Worm (Caenorhabditis elegans) whole organism, L4 larva: ENCODE results near the gene skpo-3.

Experiments used
- D1046.2 ChIP-seq: fragments of 200-800 bp; sonication (Bioruptor generic); IDR thresholded peaks from 2 replicates; pipeline ENCODE4 v1.3.6; 2022; ENCODE audit warnings: missing genetic modification characterization, missing compliant biosample characterization
- F26F4.8 ChIP-seq: fragments of 200-800 bp; sonication (Bioruptor generic); conservative IDR thresholded peaks from 2 replicates; pipeline ENCODE4 v1.3.6; 2022; ENCODE audit warnings: missing genetic modification characterization, missing compliant biosample characterization
- F44E2.7 ChIP-seq: fragments of 200-800 bp; sonication (Bioruptor generic); IDR thresholded peaks from 2 replicates; pipeline ENCODE4 v2.1.2; 2022; ENCODE audit warnings: missing genetic modification characterization, missing compliant biosample characterization
- T26A8.4 ChIP-seq: fragments of 200-800 bp; sonication (Bioruptor generic); IDR thresholded peaks from 2 replicates; pipeline ENCODE4 v1.3.6; 2022; ENCODE audit warnings: missing genetic modification characterization, missing compliant biosample characterization
- aha-1 ChIP-seq: fragments of 150-350 bp; peaks from one replicate; lab custom pipeline; 2014; ENCODE audit warnings: missing biosample characterization, missing genetic modification characterization
- aly-2 ChIP-seq: sonication (generic microtip); optimal IDR thresholded peaks from 2 replicates; lab custom pipeline; 2018; ENCODE audit warnings: missing biosample characterization, missing genetic modification characterization
- ceh-20 ChIP-seq: fragments of 200-800 bp; sonication (Bioruptor generic); IDR thresholded peaks from 2 replicates; pipeline ENCODE4 v1.3.6; 2022; ENCODE audit warnings: missing genetic modification reagents, missing genetic modification characterization, missing compliant biosample characterization
- ceh-28 ChIP-seq: fragments of 150-350 bp; optimal IDR thresholded peaks from 2 replicates; lab custom pipeline; 2014; ENCODE audit warnings: missing biosample characterization, missing genetic modification reagents, missing genetic modification characterization
- daf-16 ChIP-seq, 3 experiments: sonication (generic microtip); optimal IDR thresholded peaks; 2 replicates each; lab custom pipeline; 2016 to 2017; ENCODE audit warnings: missing genetic modification characterization in 3 of 3, missing genetic modification reagents in 3 of 3, mild to moderate bottlenecking in 2 of 3, missing compliant biosample characterization in 2 of 3, missing biosample characterization in 1 of 3, moderate library complexity in 1 of 3
- dmd-6 ChIP-seq: fragments of 200-800 bp; sonication (Bioruptor generic); IDR thresholded peaks from 2 replicates; pipeline ENCODE4 v1.3.6; 2022; ENCODE audit warnings: missing genetic modification reagents, missing genetic modification characterization, missing compliant biosample characterization
- dmd-9 ChIP-seq: fragments of 200-800 bp; sonication (Bioruptor generic); IDR thresholded peaks from 2 replicates; pipeline ENCODE4 v1.3.6; 2022; ENCODE audit warnings: missing genetic modification reagents, missing genetic modification characterization, missing compliant biosample characterization
- dve-1 ChIP-seq: sonication (generic microtip); optimal IDR thresholded peaks from 2 replicates; lab custom pipeline; 2017; ENCODE audit warnings: antibody characterized with exemption, mild to moderate bottlenecking, missing genetic modification characterization, missing compliant biosample characterization; ENCODE audit not compliant: insufficient read depth
- egl-27 ChIP-seq: sonication (generic microtip); optimal IDR thresholded peaks from 3 replicates; lab custom pipeline; 2017; ENCODE audit warnings: missing biosample characterization, missing genetic modification reagents, missing genetic modification characterization
- hlh-11 ChIP-seq: fragments of 200-800 bp; sonication (Bioruptor generic); optimal IDR thresholded peaks from 2 replicates; lab custom pipeline; 2018; ENCODE audit warnings: mild to moderate bottlenecking, missing genetic modification characterization, missing compliant biosample characterization
- hlh-30 ChIP-seq: sonication (generic microtip); optimal IDR thresholded peaks from 2 replicates; lab custom pipeline; 2017; ENCODE audit warnings: antibody characterized with exemption, mild to moderate bottlenecking, missing genetic modification characterization, missing compliant biosample characterization; ENCODE audit not compliant: insufficient read depth
- lin-1 ChIP-seq: fragments of 200-800 bp; sonication (Bioruptor generic); IDR thresholded peaks from 2 replicates; pipeline ENCODE4 v1.3.6; 2022; ENCODE audit warnings: missing genetic modification reagents, missing genetic modification characterization, missing compliant biosample characterization
- lir-3 ChIP-seq: sonication (generic microtip); optimal IDR thresholded peaks from 2 replicates; lab custom pipeline; 2016; ENCODE audit warnings: mild to moderate bottlenecking, missing genetic modification characterization, missing compliant biosample characterization
- madf-5 ChIP-seq, 2 experiments: fragments of 200-800 bp; sonication (Bioruptor generic); IDR thresholded peaks; 2 replicates each; pipeline ENCODE4 v1.3.6; 2022; ENCODE audit warnings: missing compliant biosample characterization in 2 of 2, missing genetic modification characterization in 2 of 2
- mdl-1 ChIP-seq, 2 experiments: fragments of 150-350 bp in 1 of 2; sonication (generic microtip) in 1 of 2; optimal IDR thresholded peaks; 2 replicates each; lab custom pipeline; 2014 to 2017; ENCODE audit warnings: missing biosample characterization in 2 of 2, missing genetic modification characterization in 2 of 2
- mdt-29 ChIP-seq: fragments of 200-800 bp; sonication (Bioruptor generic); IDR thresholded peaks from 2 replicates; pipeline ENCODE4 v1.3.6; 2022; ENCODE audit warnings: missing genetic modification reagents, missing genetic modification characterization, missing compliant biosample characterization
- mes-2 ChIP-seq: sonication (generic microtip); optimal IDR thresholded peaks from 2 replicates; lab custom pipeline; 2016; ENCODE audit warnings: missing genotype, mild to moderate bottlenecking, missing genetic modification characterization, missing compliant biosample characterization; ENCODE audit not compliant: poor library complexity, severe bottlenecking
- mxl-2 ChIP-seq: fragments of 200-800 bp; sonication (Bioruptor generic); conservative IDR thresholded peaks from 2 replicates; pipeline ENCODE4 v1.3.6; 2022; ENCODE audit warnings: missing genetic modification reagents, missing genetic modification characterization, missing compliant biosample characterization
- mxl-3 ChIP-seq: fragments of 200-800 bp; sonication (Bioruptor generic); optimal IDR thresholded peaks from 2 replicates; lab custom pipeline; 2018; ENCODE audit warnings: mild to moderate bottlenecking, missing genetic modification characterization, missing compliant biosample characterization
- nhr-10 ChIP-seq: fragments of 150-350 bp; optimal IDR thresholded peaks from 2 replicates; lab custom pipeline; 2014; ENCODE audit warnings: missing biosample characterization, missing genetic modification characterization
- nhr-237 ChIP-seq: sonication (generic microtip); optimal IDR thresholded peaks from 2 replicates; lab custom pipeline; 2017; ENCODE audit warnings: missing biosample characterization, missing genetic modification characterization
- nhr-25 ChIP-seq: sonication (generic microtip); optimal IDR thresholded peaks from 2 replicates; lab custom pipeline; 2017; ENCODE audit warnings: missing genetic modification characterization, mild to moderate bottlenecking, missing compliant biosample characterization, antibody characterized with exemption, moderate library complexity, borderline replicate concordance; ENCODE audit not compliant: insufficient read depth
- nhr-28 ChIP-seq: fragments of 150-350 bp; optimal IDR thresholded peaks from 2 replicates; lab custom pipeline; 2014; ENCODE audit warnings: missing biosample characterization, missing genetic modification characterization
- nhr-48 ChIP-seq: sonication (generic microtip); optimal IDR thresholded peaks from 2 replicates; lab custom pipeline; 2016; ENCODE audit warnings: mild to moderate bottlenecking, missing genetic modification characterization, missing compliant biosample characterization
- nhr-77 ChIP-seq: fragments of 150-350 bp; optimal IDR thresholded peaks from 2 replicates; lab custom pipeline; 2014; ENCODE audit warnings: missing biosample characterization, missing genetic modification characterization
- pha-4 ChIP-seq, 2 experiments: fragments of 150-350 bp in 1 of 2; fragments of 200-800 bp in 1 of 2; sonication (Bioruptor generic) in 1 of 2; IDR thresholded peaks in 1 of 2; optimal IDR thresholded peaks in 1 of 2; 2 replicates each; pipeline versions ENCODE4 v1.3.6 to Lab custom; 2014 to 2022; ENCODE audit warnings: missing genetic modification characterization in 2 of 2, missing genetic modification reagents in 2 of 2, missing biosample characterization in 1 of 2, missing compliant biosample characterization in 1 of 2
- php-3 ChIP-seq: fragments of 200-800 bp; sonication (Bioruptor generic); IDR thresholded peaks from 2 replicates; pipeline ENCODE4 v1.3.6; 2022; ENCODE audit warnings: missing genetic modification reagents, missing genetic modification characterization, missing compliant biosample characterization
- pqm-1 ChIP-seq: sonication (generic microtip); optimal IDR thresholded peaks from 2 replicates; lab custom pipeline; 2017; ENCODE audit warnings: missing biosample characterization, missing genetic modification characterization
- rbr-2 ChIP-seq: sonication (generic microtip); optimal IDR thresholded peaks from 2 replicates; lab custom pipeline; 2016; ENCODE audit warnings: missing genotype, missing genetic modification characterization, missing compliant biosample characterization
- skn-1 ChIP-seq: fragments of 150-350 bp; optimal IDR thresholded peaks from 2 replicates; lab custom pipeline; 2014; ENCODE audit warnings: missing biosample characterization, missing genetic modification characterization
- snpc-4 ChIP-seq: fragments of 150-350 bp; optimal IDR thresholded peaks from 2 replicates; lab custom pipeline; 2014; ENCODE audit warnings: missing biosample characterization, missing genetic modification characterization
- spr-3 ChIP-seq: fragments of 200-800 bp; sonication (Bioruptor generic); optimal IDR thresholded peaks from 2 replicates; lab custom pipeline; 2018; ENCODE audit warnings: mild to moderate bottlenecking, missing genetic modification characterization, missing compliant biosample characterization
- tra-1 ChIP-seq: fragments of 200-800 bp; sonication (Bioruptor generic); IDR thresholded peaks from 2 replicates; pipeline ENCODE4 v1.3.6; 2022; ENCODE audit warnings: missing genetic modification reagents, missing genetic modification characterization, missing compliant biosample characterization
- unc-62 ChIP-seq, 3 experiments: fragments of 150-350 bp in 1 of 3; sonication (generic microtip); optimal IDR thresholded peaks in 2 of 3; peaks in 1 of 3; 1 replicate in 1 of 3; 2 replicates in 2 of 3; lab custom pipeline; 2014 to 2017; ENCODE audit warnings: missing biosample characterization in 3 of 3, missing genetic modification characterization in 3 of 3, missing genetic modification reagents in 3 of 3, missing genotype in 1 of 3
- vab-7 ChIP-seq: fragments of 200-800 bp; sonication (Bioruptor generic); IDR thresholded peaks from 2 replicates; pipeline ENCODE4 v1.3.6; 2022; ENCODE audit warnings: missing genetic modification reagents, missing genetic modification characterization, missing compliant biosample characterization
- zip-2 ChIP-seq: fragments of 150-350 bp; optimal IDR thresholded peaks from 2 replicates; lab custom pipeline; 2014; ENCODE audit warnings: missing biosample characterization, missing genetic modification characterization
- ztf-11 ChIP-seq: fragments of 150-350 bp; optimal IDR thresholded peaks from 2 replicates; lab custom pipeline; 2014; ENCODE audit warnings: missing biosample characterization, missing genetic modification characterization

skpo-3 gene

DNA sequence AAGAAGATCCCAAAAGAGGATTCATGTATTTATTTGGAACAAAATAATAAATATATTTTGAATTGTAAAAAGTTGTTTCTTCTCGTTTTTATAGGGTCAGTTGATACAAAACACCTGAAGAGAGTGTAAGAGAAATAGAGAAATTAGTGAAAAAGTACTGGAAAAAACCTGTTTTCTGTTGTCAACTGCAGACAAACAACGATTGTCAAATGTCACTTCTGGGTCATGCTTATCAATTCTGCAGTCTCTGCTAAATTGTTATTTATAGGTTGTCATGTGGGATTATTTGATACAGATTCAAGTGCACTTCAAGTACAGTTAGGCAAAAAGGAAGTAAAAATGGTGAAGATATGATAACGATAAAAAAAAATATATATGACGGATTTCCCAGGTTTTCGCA is 26.8 kb downstream of the skpo-3 start:
- peak in 1 of 2 experiments; percentile 44 for TF ChIP-seq unc-62 (GFP tag; optimal IDR thresholded peaks at IDR 0.05 in 1 of 2; lab: Kevin White, UChicago)
- no peak for TF ChIP-seq unc-62 (tag; optimal IDR thresholded peaks at IDR 0.05; lab: Kevin White, UChicago)
- no peak for TF ChIP-seq F44E2.7 (GFP tag; lab: Robert Waterston, UW)
- peak; percentile 48 for TF ChIP-seq hlh-11 (tag; lab: Kevin White, UChicago)
- TF ChIP-seq nhr-48 (tag; lab: Kevin White, UChicago): peak; percentile 58
- TF ChIP-seq hlh-30 (tag; lab: Kevin White, UChicago): peak; percentile 66
- no peak for TF ChIP-seq nhr-237 (tag; lab: Kevin White, UChicago)
- peak; percentile 55 for TF ChIP-seq nhr-28 (tag; lab: Kevin White, UChicago)
- no peak for TF ChIP-seq daf-16 (GFP tag; optimal IDR thresholded peaks at IDR 0.05; lab: Kevin White, UChicago)
- peak; percentile 37 for TF ChIP-seq daf-16 (tag; optimal IDR thresholded peaks at IDR 0.05; lab: Kevin White, UChicago)
- peak in 1 of 2 experiments; percentile 51 for TF ChIP-seq mdl-1 (tag; optimal IDR thresholded peaks at IDR 0.05; lab: Kevin White, UChicago)
- no peak for TF ChIP-seq nhr-10 (tag; lab: Kevin White, UChicago)
- TF ChIP-seq dmd-6 (GFP tag; lab: Robert Waterston, UW): peak; percentile 30; the same call in 1 of the 2 replicates
- peak; percentile 15 for TF ChIP-seq mxl-3 (GFP tag; lab: Kevin White, UChicago)

DNA sequence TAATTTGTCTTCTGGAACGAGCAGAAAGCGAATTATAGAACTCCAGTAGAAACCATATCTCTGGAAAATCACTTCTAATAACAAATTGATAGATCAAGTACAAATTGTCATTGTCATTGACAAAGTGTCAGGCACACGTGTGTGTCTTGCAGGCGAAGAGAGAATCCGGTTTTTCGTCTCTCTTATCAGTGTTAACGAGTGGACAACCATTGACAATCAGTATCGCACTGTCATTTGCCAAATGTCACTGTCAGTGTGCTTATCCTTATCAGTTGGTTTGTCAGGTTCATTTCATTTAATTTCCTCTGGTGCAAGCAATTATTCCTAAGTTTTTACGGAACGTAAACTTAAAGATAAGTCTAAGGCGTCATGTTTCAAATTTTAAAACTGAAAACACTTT is 27.8 kb downstream of the skpo-3 start:
- TF ChIP-seq T26A8.4 (GFP tag; lab: Robert Waterston, UW): no peak
- TF ChIP-seq ztf-11 (tag; lab: Kevin White, UChicago): no peak
- TF ChIP-seq nhr-48 (tag; lab: Kevin White, UChicago): peak; percentile 52
- TF ChIP-seq nhr-77 (tag; lab: Kevin White, UChicago): no peak
- peak; percentile 79 for TF ChIP-seq dmd-6 (GFP tag; lab: Robert Waterston, UW)
- peak in 1 of 2 experiments; percentile 75 for TF ChIP-seq unc-62 (GFP tag; optimal IDR thresholded peaks at IDR 0.05 in 1 of 2; lab: Kevin White, UChicago)
- no peak for TF ChIP-seq unc-62 (tag; optimal IDR thresholded peaks at IDR 0.05; lab: Kevin White, UChicago)
- TF ChIP-seq nhr-28 (tag; lab: Kevin White, UChicago): peak; percentile 14
- peak in 1 of 2 experiments; percentile 37 for TF ChIP-seq mdl-1 (tag; optimal IDR thresholded peaks at IDR 0.05; lab: Kevin White, UChicago)
- TF ChIP-seq mxl-2 (GFP tag; lab: Robert Waterston, UW): no peak
- TF ChIP-seq aly-2 (tag; lab: Kevin White, UChicago): no peak
- TF ChIP-seq hlh-11 (tag; lab: Kevin White, UChicago): peak; percentile 78
- TF ChIP-seq mxl-3 (GFP tag; lab: Kevin White, UChicago): peak; percentile 94
- TF ChIP-seq snpc-4 (tag; lab: Kevin White, UChicago): no peak
- peak; percentile 93 for TF ChIP-seq pqm-1 (tag; lab: Kevin White, UChicago)
- TF ChIP-seq daf-16 (GFP tag; optimal IDR thresholded peaks at IDR 0.05; lab: Kevin White, UChicago): no peak
- TF ChIP-seq daf-16 (tag; optimal IDR thresholded peaks at IDR 0.05; lab: Kevin White, UChicago): peak; percentile 20
- peak; percentile 62 for TF ChIP-seq aha-1
- TF ChIP-seq lin-1: 0 out of 2 replicates have a peak, but pooled peaks have one; percentile 22
- peak; percentile 49 for TF ChIP-seq hlh-30 (tag; lab: Kevin White, UChicago)
- TF ChIP-seq dve-1 (tag; lab: Kevin White, UChicago): peak; percentile 29
- TF ChIP-seq nhr-10 (tag; lab: Kevin White, UChicago): no peak
- TF ChIP-seq php-3 (GFP tag; lab: Robert Waterston, UW): 0 out of 2 replicates have a peak, but pooled peaks have one; percentile 41
- peak; percentile 34; the same call in 1 of the 2 replicates for TF ChIP-seq tra-1
- TF ChIP-seq ceh-20 (GFP tag; lab: Robert Waterston, UW): no peak

DNA sequence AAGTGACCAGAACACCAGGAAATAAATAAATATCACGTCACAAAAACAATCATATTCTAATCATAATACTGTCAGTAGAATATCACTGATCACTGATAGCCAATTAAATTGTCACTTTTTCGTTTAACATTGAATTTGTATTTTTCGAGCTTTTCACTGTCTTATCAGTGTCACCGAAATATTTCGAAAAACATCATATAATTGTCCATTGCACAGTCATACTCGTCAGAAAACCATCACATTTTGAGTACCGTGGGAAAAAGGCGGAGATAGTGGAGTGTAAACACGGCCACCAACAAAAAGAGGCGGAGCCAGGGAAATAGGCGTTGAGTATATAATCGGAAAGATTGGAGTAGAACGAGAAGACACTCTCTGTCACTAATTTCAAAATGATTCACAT is 31.6 kb downstream of the skpo-3 start:
- TF ChIP-seq tra-1: peak; percentile 13; the same call in 1 of the 2 replicates
- TF ChIP-seq spr-3 (GFP tag; lab: Kevin White, UChicago): no peak
- no peak for TF ChIP-seq mxl-2 (GFP tag; lab: Robert Waterston, UW)
- no peak for TF ChIP-seq vab-7
- TF ChIP-seq nhr-28 (tag; lab: Kevin White, UChicago): peak; percentile 74
- TF ChIP-seq F26F4.8 (GFP tag; lab: Robert Waterston, UW): no peak
- no peak for TF ChIP-seq T26A8.4 (GFP tag; lab: Robert Waterston, UW)
- TF ChIP-seq skn-1 (tag; lab: Kevin White, UChicago): no peak
- TF ChIP-seq mes-2 (tag; lab: Kevin White, UChicago): no peak
- TF ChIP-seq egl-27 (tag; lab: Kevin White, UChicago): no peak
- no peak for TF ChIP-seq rbr-2
- TF ChIP-seq mdt-29: no peak
- no peak for TF ChIP-seq zip-2
- TF ChIP-seq nhr-25 (tag; lab: Kevin White, UChicago): no peak
- peak in 1 of 2 experiments; percentile 31 for TF ChIP-seq unc-62 (GFP tag; optimal IDR thresholded peaks at IDR 0.05 in 1 of 2; lab: Kevin White, UChicago)
- no peak for TF ChIP-seq unc-62 (tag; optimal IDR thresholded peaks at IDR 0.05; lab: Kevin White, UChicago)
- TF ChIP-seq ceh-28 (tag; lab: Kevin White, UChicago): no peak
- TF ChIP-seq madf-5 (GFP tag; IDR thresholded peaks at IDR 0.05; lab: Robert Waterston, UW): no peak
- peak; percentile 92 for TF ChIP-seq php-3 (GFP tag; lab: Robert Waterston, UW)
- no peak for TF ChIP-seq D1046.2 (GFP tag; lab: Robert Waterston, UW)
- TF ChIP-seq lir-3 (tag; lab: Kevin White, UChicago): no peak
- TF ChIP-seq dmd-9: no peak
- TF ChIP-seq pha-4 (GFP tag; IDR thresholded peaks at IDR 0.05; lab: Robert Waterston, UW): no peak
- no peak for TF ChIP-seq pha-4 (tag; optimal IDR thresholded peaks at IDR 0.05; lab: Kevin White, UChicago)
